Worm (Caenorhabditis elegans): ENCODE data around the gene algn-9.

The algn-9 gene

DNA sequence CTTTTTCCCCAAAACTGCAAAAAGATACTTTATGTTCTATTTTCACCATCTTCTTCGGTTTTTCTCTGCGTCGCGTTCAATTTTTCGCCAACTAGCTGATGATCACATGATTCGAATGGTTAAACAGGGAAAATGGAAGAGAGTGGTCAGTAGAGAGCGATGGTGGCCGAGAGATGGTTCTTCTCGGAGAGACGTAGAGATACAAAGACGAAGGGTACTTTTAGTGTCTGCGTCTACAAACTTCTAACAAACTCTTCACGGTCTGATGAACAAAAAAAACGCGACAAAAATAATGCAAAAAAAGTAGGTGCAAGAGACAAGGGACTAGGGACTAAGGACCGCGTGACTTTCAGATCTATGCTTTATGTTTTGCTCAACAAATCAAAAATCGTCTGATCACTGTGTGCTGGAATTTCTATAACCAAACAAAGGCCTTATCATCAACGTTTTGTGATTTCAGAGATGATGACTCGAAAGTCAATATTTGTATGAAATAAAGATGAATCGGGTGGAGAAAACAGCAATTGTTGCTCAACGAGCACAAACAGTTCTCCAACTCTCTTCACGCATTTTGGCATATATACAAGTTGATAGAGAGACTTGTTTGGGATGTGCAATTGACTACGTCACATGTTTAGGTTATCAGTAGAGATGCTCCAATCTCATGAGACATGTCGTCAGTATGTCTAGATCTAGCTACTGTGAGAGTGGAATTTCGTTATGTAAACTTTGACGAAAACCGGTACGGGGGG is 32.0 kb upstream of the algn-9 start (continued):
- TF ChIP-seq mdt-29 (GFP tag; IDR thresholded peaks at IDR 0.05) (peak; percentile 55; the same call in 1 of the 2 replicates), hmg-1.1 (GFP tag; IDR thresholded peaks at IDR 0.05) (peak; percentile 80), duxl-1 (tag; optimal IDR thresholded peaks at IDR 0.05; ENCODE audit: poor library complexity) (peak; percentile 70), mes-2 (tag; optimal IDR thresholded peaks at IDR 0.05; ENCODE audit: poor library complexity, severe bottlenecking) (peak; percentile 83), lin-13 (GFP tag; optimal IDR thresholded peaks at IDR 0.05) (no peak), jun-1 (tag; optimal IDR thresholded peaks at IDR 0.05) (peak; percentile 89), nhr-25 (tag; optimal IDR thresholded peaks at IDR 0.05; ENCODE audit: borderline replicate concordance, insufficient read depth) (peak; percentile 81), arid-1 (GFP tag; conservative IDR thresholded peaks at IDR 0.05) (peak; percentile 28; the same call in 1 of the 2 replicates), ceh-32 (tag; optimal IDR thresholded peaks at IDR 0.05; ENCODE audit: poor library complexity) (no peak)

DNA sequence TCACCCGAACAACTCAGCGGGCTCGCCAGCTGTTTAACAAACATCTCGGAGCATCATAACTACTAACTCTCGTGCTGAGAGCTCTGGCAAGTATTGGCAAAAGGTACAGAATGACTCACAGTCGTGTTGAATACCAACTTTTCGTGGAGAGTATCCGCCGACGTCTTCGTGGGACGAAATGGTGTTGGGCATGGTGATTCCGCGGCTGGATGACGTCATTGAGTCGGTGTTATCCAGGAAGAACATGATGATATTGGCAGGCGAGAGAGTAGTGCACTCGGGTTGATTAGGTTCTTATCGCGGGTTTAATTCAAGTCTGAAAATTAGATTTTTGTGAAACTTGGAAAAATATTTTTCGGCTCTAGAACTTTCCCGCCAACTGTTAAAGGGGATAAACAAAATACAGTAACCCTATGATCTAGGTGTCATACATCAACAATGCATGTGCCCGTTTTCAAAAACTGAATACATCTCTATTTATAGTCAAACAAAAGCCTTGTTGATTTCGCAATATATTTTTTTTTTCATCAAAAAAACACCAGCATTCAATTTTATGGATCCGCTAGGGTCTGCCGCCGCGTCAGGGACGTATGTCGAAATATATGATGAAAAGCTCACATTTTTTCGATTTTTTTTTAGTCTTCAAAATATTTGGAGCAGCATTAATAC is 30.6 kb upstream of the algn-9 start:
- no peak for TF ChIP-seq F37D6.2 (tag; optimal IDR thresholded peaks at IDR 0.05)
- peak in 1 of 2 experiments; percentile 43 for TF ChIP-seq lsy-2 (tag; optimal IDR thresholded peaks at IDR 0.05)
- TF ChIP-seq daf-16 (GFP tag; optimal IDR thresholded peaks at IDR 0.05): no peak
- peak; percentile 12 for TF ChIP-seq daf-16 (tag; optimal IDR thresholded peaks at IDR 0.05)
- 0 out of 2 replicates have a peak, but pooled peaks have one; percentile 7 for TF ChIP-seq ctbp-1 (GFP tag; IDR thresholded peaks at IDR 0.05)
- TF ChIP-seq T20F7.1 (GFP tag; optimal IDR thresholded peaks at IDR 0.05): peak; percentile 32
- TF ChIP-seq mes-2 (tag; optimal IDR thresholded peaks at IDR 0.05; ENCODE audit: poor library complexity, severe bottlenecking): no peak
- no peak for TF ChIP-seq zag-1 (tag; optimal IDR thresholded peaks at IDR 0.05)
- TF ChIP-seq madf-5 (GFP tag; IDR thresholded peaks at IDR 0.05): 0 out of 4 replicates have a peak, but pooled peaks have one; percentile 15 to 25
- no peak for TF ChIP-seq saeg-2 (GFP tag; IDR thresholded peaks at IDR 0.05)
- TF ChIP-seq nhr-237 (tag; optimal IDR thresholded peaks at IDR 0.05): no peak
- TF ChIP-seq mdt-29 (GFP tag; IDR thresholded peaks at IDR 0.05): peak; percentile 34; the same call in 1 of the 2 replicates
- no peak for TF ChIP-seq ceh-20 (GFP tag; IDR thresholded peaks at IDR 0.05)
- 0 out of 2 replicates have a peak, but pooled peaks have one; percentile 25 for TF ChIP-seq egl-43 (GFP tag; IDR thresholded peaks at IDR 0.05)
- TF ChIP-seq fkh-10 (GFP tag; optimal IDR thresholded peaks at IDR 0.05): no peak
- peak; percentile 56; the same call in 1 of the 2 replicates for TF ChIP-seq zfp-3 (GFP tag; conservative IDR thresholded peaks at IDR 0.05)
- peak; percentile 12 for TF ChIP-seq hlh-11 (tag; optimal IDR thresholded peaks at IDR 0.05)
- TF ChIP-seq aha-1 (tag): peak; percentile 85
- peak; percentile 31 for TF ChIP-seq nhr-11 (tag; optimal IDR thresholded peaks at IDR 0.05)
- 0 out of 2 replicates have a peak, but pooled peaks have one; percentile 24 for TF ChIP-seq madf-9 (GFP tag; conservative IDR thresholded peaks at IDR 0.05)
- peak; percentile 81; the same call in 1 of the 2 replicates for TF ChIP-seq D1046.2 (GFP tag; IDR thresholded peaks at IDR 0.05)

ce11 chrII:10554046-10554399 is 30.1 kb upstream of the algn-9 start:
- TF ChIP-seq nhr-41 (GFP tag; IDR thresholded peaks at IDR 0.05): peak; percentile 8; the same call in 1 of the 2 replicates
- peak; percentile 35; the same call in 1 of the 2 replicates for TF ChIP-seq Y48G9A.11 (GFP tag; IDR thresholded peaks at IDR 0.05)
- peak in 1 of 2 experiments; percentile 92 for TF ChIP-seq unc-62 (GFP tag; optimal IDR thresholded peaks at IDR 0.05 in 1 of 2)
- no peak for TF ChIP-seq unc-62 (tag; optimal IDR thresholded peaks at IDR 0.05)
- no peak for TF ChIP-seq mep-1 (tag; optimal IDR thresholded peaks at IDR 0.05)
- TF ChIP-seq ceh-20 (GFP tag; IDR thresholded peaks at IDR 0.05): no peak
- TF ChIP-seq cey-2 (tag; optimal IDR thresholded peaks at IDR 0.05; ENCODE audit: borderline replicate concordance, insufficient read depth): no peak
- peak; percentile 38 for TF ChIP-seq ama-1 (optimal IDR thresholded peaks at IDR 0.05)
- TF ChIP-seq tra-1 (GFP tag; IDR thresholded peaks at IDR 0.05): 0 out of 2 replicates have a peak, but pooled peaks have one; percentile 19
- 0 out of 2 replicates have a peak, but pooled peaks have one; percentile 54 for TF ChIP-seq Y105C5A.15 (GFP tag; IDR thresholded peaks at IDR 0.05)
- TF ChIP-seq daf-16 (GFP tag; optimal IDR thresholded peaks at IDR 0.05): no peak
- peak; percentile 19 for TF ChIP-seq daf-16 (tag; optimal IDR thresholded peaks at IDR 0.05)
- TF ChIP-seq ctbp-1 (GFP tag; IDR thresholded peaks at IDR 0.05): 0 out of 2 replicates have a peak, but pooled peaks have one; percentile 11
- TF ChIP-seq hlh-30 (tag; optimal IDR thresholded peaks at IDR 0.05; ENCODE audit: insufficient read depth): peak; percentile 41
- TF ChIP-seq mes-2 (tag; optimal IDR thresholded peaks at IDR 0.05; ENCODE audit: poor library complexity, severe bottlenecking): no peak
- TF ChIP-seq nhr-25 (tag; optimal IDR thresholded peaks at IDR 0.05; ENCODE audit: borderline replicate concordance, insufficient read depth): peak; percentile 21
- peak; percentile 70 for TF ChIP-seq sdz-12 (GFP tag; optimal IDR thresholded peaks at IDR 0.05)
- no peak for TF ChIP-seq gei-8 (GFP tag; optimal IDR thresholded peaks at IDR 0.05)

Measured in whole organism, L4 larva.